Fruit fly (Drosophila melanogaster): Measurements from ENCODE around the gene CG2926.
A peak's percentile ranks its signal among the peaks of the same experiment; 100 is the strongest.

CG2926 gene

dm6 chr3R:5611167-5611566, 23.0 kb upstream of the CG2926 start:
- peak; percentile 40 for TF ChIP-seq nom (GFP tag; optimal IDR thresholded peaks at IDR 0.05)
- no peak for TF ChIP-seq E2f1 (GFP tag; IDR thresholded peaks at IDR 0.05)
- peak; percentile 22 for TF ChIP-seq Med (GFP tag)
- no peak for TF ChIP-seq Ssrp (tag; optimal IDR thresholded peaks at IDR 0.05)

dm6 chr3R:5610656-5611055, 22.5 kb upstream of the CG2926 start:
- no peak for TF ChIP-seq CG8281 (tag; optimal IDR thresholded peaks at IDR 0.05)
- no peak for TF ChIP-seq lbe (GFP tag; optimal IDR thresholded peaks at IDR 0.05)
- TF ChIP-seq lilli (GFP tag; optimal IDR thresholded peaks at IDR 0.05), result no peak
- no peak for TF ChIP-seq da (GFP tag; optimal IDR thresholded peaks at IDR 0.05)
- TF ChIP-seq sd (tag; optimal IDR thresholded peaks at IDR 0.05), result no peak
- TF ChIP-seq sug (tag; optimal IDR thresholded peaks at IDR 0.05), result peak; percentile 88
- no peak for TF ChIP-seq nmo (GFP tag; optimal IDR thresholded peaks at IDR 0.05)
- no peak for TF ChIP-seq Jarid2 (GFP tag; optimal IDR thresholded peaks at IDR 0.05)
- TF ChIP-seq CG3065 (GFP tag; optimal IDR thresholded peaks at IDR 0.05), result no peak
- no peak for TF ChIP-seq CkIIα-i1 (GFP tag; IDR thresholded peaks at IDR 0.05)
- no peak for TF ChIP-seq CG10267 (tag; optimal IDR thresholded peaks at IDR 0.05)
- no peak for TF ChIP-seq CG16863 (GFP tag; optimal IDR thresholded peaks at IDR 0.05)
- no peak for TF ChIP-seq ara (GFP tag; IDR thresholded peaks at IDR 0.05)
- TF ChIP-seq Pdp1 (GFP tag; optimal IDR thresholded peaks at IDR 0.05), result peak in 1 of 2 experiments; percentile 91
- no peak for TF ChIP-seq sim (GFP tag; IDR thresholded peaks at IDR 0.05)
- no peak for TF ChIP-seq gce (GFP tag; IDR thresholded peaks at IDR 0.05)
- TF ChIP-seq CG7786 (GFP tag; optimal IDR thresholded peaks at IDR 0.05), result no peak
- TF ChIP-seq exex (tag; optimal IDR thresholded peaks at IDR 0.05), result peak; percentile 55
- TF ChIP-seq ssp (GFP tag; IDR thresholded peaks at IDR 0.05), result no peak
- TF ChIP-seq sens (GFP tag), result peak; percentile 9
- no peak for TF ChIP-seq hbn (GFP tag; IDR thresholded peaks at IDR 0.05; ENCODE audit: partially characterized antibody)

dm6 chr3R:5608422-5608821, 20.2 kb upstream of the CG2926 start:
- TF ChIP-seq Dfd (GFP tag; optimal IDR thresholded peaks at IDR 0.05) (peak in 1 of 2 experiments; percentile 73), inv (GFP tag; IDR thresholded peaks at IDR 0.05; ENCODE audit: partially characterized antibody) (0 out of 2 replicates have a peak, but pooled peaks have one; percentile 12), CG11093 (GFP tag; IDR thresholded peaks at IDR 0.05) (0 out of 3 replicates have a peak, but pooled peaks have one; percentile 40), CG6654 (GFP tag; optimal IDR thresholded peaks at IDR 0.05) (no peak), CG11456 (GFP tag; IDR thresholded peaks at IDR 0.05) (0 out of 3 replicates have a peak, but pooled peaks have one; percentile 32), HLH4C (GFP tag; IDR thresholded peaks at IDR 0.05; ENCODE audit: partially characterized antibody) (no peak), ci (GFP tag; IDR thresholded peaks at IDR 0.05) (0 out of 3 replicates have a peak, but pooled peaks have one; percentile 25), Fer1 (GFP tag; optimal IDR thresholded peaks at IDR 0.05) (no peak), CG10565 (GFP tag; optimal IDR thresholded peaks at IDR 0.05) (no peak), Med (GFP tag) (peak; percentile 52), CG16779 (GFP tag; IDR thresholded peaks at IDR 0.05) (0 out of 2 replicates have a peak, but pooled peaks have one; percentile 18), CG8478 (optimal IDR thresholded peaks at IDR 0.05) (peak; percentile 59)

DNA sequence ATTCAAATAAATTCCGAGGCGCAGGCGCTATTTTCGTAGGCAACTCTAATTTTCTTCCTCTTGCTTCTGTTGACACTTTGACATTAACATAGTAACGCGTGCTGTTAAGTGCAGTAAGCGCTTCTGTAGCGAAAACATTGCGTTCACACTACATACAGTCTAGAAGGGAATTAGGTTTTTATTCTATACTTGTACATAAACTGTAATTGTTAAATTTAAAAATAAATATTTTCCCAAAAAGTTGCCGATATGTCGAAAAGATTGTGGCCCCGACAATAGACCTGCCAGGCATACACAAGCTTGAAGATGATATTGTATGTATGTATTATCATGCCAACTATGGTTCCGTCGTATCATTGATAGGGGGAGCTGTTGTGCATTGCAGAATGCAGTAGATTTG, 18.3 kb upstream of the CG2926 start, which contains the start of gene asl:
Gene asl (minus strand): TSS at position 67 of the 400 bp plus-strand sequence.
- TF ChIP-seq disco-r (GFP tag; optimal IDR thresholded peaks at IDR 0.05) (peak; percentile 54), Abd-B (GFP tag; optimal IDR thresholded peaks at IDR 0.05) (peak; percentile 68), gem (tag; optimal IDR thresholded peaks at IDR 0.05) (peak; percentile 79), D (optimal IDR thresholded peaks at IDR 0.05) (no peak), D (GFP tag; optimal IDR thresholded peaks at IDR 0.05) (peak; percentile 44), CG4730 (GFP tag; IDR thresholded peaks at IDR 0.05) (0 out of 2 replicates have a peak, but pooled peaks have one; percentile 6), inv (GFP tag; IDR thresholded peaks at IDR 0.05; ENCODE audit: partially characterized antibody) (no peak), zen (tag; optimal IDR thresholded peaks at IDR 0.05) (peak; percentile 68), B-H1 (GFP tag; IDR thresholded peaks at IDR 0.05) (no peak), otp (GFP tag; IDR thresholded peaks at IDR 0.05) (0 out of 3 replicates have a peak, but pooled peaks have one; percentile 33), salm (tag; optimal IDR thresholded peaks at IDR 0.05) (no peak), sob (GFP tag; IDR thresholded peaks at IDR 0.05) (peak; percentile 48; the same call in 1 of the 2 replicates), HmgZ (tag; optimal IDR thresholded peaks at IDR 0.05) (peak; percentile 76), Gug (GFP tag; IDR thresholded peaks at IDR 0.05) (no peak)
